Worm (Caenorhabditis elegans): ENCODE measurements around the gene ugt-10.

Gene ugt-10

DNA sequence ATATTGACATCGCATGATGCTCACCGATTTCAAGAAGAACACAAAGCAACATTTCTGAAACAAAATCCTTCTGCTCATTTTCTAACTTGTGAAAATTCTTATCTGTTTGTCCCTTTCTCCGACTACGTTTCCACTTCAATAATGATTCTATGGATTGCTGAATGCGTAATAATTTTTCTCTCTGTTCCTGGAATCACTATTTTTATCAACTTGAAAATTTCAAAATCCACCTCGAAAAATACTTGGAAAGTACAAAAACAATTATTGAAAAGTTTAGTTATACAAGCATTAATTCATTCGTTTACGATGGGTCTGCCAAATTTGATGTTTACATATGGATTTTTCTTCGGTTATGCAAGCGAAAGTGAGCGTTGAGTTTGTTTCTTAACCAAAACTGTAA, 22.1 kb upstream of the ugt-10 start, which contains the start of gene srh-22:
Gene srh-22 (plus strand): TSS at position 301 of the 400 bp plus-strand sequence.
- no peak for TF ChIP-seq egl-5 (tag; optimal IDR thresholded peaks at IDR 0.05)
- no peak for TF ChIP-seq egl-27 (tag; optimal IDR thresholded peaks at IDR 0.05)
- no peak for TF ChIP-seq ama-1 (optimal IDR thresholded peaks at IDR 0.05)
- no peak for TF ChIP-seq snpc-4 (tag; optimal IDR thresholded peaks at IDR 0.05)
- no peak for TF ChIP-seq mdl-1 (tag; optimal IDR thresholded peaks at IDR 0.05)
- no peak for TF ChIP-seq eor-1 (tag; optimal IDR thresholded peaks at IDR 0.05)
- no peak for TF ChIP-seq lin-39 (tag; optimal IDR thresholded peaks at IDR 0.05)

DNA sequence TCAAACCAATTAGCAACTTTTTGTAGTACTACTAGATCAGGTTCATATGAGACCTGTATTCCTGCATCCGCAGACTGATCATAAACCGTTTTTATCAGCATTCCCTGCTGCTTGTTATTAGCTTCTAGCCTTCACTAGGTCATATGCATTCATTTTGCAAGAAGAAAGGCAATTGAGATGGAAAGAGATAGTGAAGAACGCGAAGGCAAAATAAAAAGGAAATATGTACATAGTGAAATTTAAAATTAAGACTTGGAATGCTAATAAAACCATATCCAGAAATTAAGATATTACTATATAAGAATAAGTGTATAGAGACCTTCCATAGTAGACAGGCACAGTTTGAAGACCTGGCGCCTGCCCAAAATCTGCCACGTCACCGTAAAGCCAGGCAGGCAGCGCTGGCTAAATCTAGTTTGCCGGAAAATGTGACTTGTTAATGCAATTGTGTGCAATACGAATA, 20.8 kb upstream of the ugt-10 start, which contains the start of the genes C02E7.8 and srh-23:
Gene C02E7.8 (minus strand): TSS at position 101 of the 463 bp plus-strand sequence.
Gene srh-23 (plus strand): TSS at position 413 of the 463 bp plus-strand sequence.
- TF ChIP-seq ceh-16 (tag; optimal IDR thresholded peaks at IDR 0.05) (no peak), nhr-77 (tag; optimal IDR thresholded peaks at IDR 0.05) (no peak), nfya-1 (tag; optimal IDR thresholded peaks at IDR 0.05; ENCODE audit: insufficient read depth) (no peak)

DNA sequence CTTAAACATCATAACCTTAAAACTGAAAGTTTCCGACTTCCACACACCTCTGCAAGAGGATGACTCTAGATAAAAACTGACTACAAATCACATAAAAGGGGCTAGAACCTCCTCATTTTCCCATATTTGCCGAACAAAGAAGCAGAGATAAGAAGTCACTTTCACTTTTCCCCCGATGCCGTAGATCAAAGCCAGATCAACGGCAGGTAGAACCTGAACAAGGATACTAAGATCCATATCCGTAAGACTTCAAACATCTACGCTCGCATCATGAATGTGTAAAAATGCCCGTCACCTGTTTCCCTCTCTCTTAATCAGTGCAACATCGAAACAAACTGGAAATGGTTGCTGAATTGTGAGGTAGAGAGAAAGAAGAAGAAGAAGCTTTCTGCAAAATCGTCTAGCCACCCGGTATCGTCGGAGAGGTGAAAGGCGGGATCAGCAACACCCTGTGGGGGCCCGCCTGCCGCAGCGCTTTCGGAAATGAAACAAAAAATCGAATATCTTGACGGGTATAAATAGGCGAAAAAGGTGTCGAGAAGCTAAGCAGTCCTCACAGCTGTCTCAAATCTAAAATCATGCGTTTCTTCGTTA, 18.8 kb upstream of the ugt-10 start, which contains the start of gene C02E7.6:
Gene C02E7.6 (plus strand): TSS at position 544 of the 594 bp plus-strand sequence.
- no peak for TF ChIP-seq fos-1 (tag; optimal IDR thresholded peaks at IDR 0.05)
- TF ChIP-seq nhr-23 (tag; optimal IDR thresholded peaks at IDR 0.05), result peak; percentile 0
- TF ChIP-seq egl-5 (tag; optimal IDR thresholded peaks at IDR 0.05), result no peak
- peak; percentile 92 for TF ChIP-seq nhr-43 (tag; optimal IDR thresholded peaks at IDR 0.05; ENCODE audit: poor library complexity, severe bottlenecking)
- TF ChIP-seq elt-1 (tag; optimal IDR thresholded peaks at IDR 0.05), result peak; percentile 94
- peak; percentile 9 for TF ChIP-seq nfya-1 (tag; optimal IDR thresholded peaks at IDR 0.05; ENCODE audit: insufficient read depth)
- TF ChIP-seq ceh-28 (tag; optimal IDR thresholded peaks at IDR 0.05), result no peak
- peak in 1 of 3 experiments; percentile 22 for TF ChIP-seq elt-3 (tag; optimal IDR thresholded peaks at IDR 0.05)
- TF ChIP-seq nhr-25 (tag; optimal IDR thresholded peaks at IDR 0.05), result peak; percentile 97
- TF ChIP-seq daf-12 (tag; optimal IDR thresholded peaks at IDR 0.05), result no peak

DNA sequence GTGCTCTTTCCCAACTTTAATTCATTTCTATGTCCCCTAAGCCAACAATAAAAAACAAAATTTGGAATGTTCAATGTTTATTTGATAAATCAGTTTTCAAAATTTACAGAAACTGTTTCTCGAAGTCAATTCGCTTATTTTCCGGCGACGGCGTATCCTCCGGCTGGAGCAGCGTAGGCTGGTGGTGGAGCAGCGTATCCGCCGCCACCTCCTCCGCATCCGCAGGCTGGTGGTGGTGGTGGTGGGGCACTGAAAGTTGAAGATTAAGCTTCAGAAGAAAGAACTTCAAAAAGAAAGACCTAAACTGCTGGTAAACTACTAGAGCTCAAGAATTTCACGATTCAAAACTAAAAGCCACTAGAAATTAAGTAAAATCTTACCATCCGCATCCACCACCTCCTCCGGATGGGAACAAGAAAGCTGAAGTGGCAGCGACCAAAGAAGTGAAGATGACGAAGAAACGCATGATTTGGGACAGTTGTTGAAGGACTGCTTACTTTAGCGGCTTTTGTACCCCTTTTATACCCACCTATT, 18.2 kb upstream of the ugt-10 start, which contains the start of gene C02E7.7:
Gene C02E7.7 (minus strand): TSS at position 484 of the 534 bp plus-strand sequence.
- TF ChIP-seq mml-1 (tag; optimal IDR thresholded peaks at IDR 0.05) (no peak), ztf-4 (tag; optimal IDR thresholded peaks at IDR 0.05) (no peak), snpc-4 (tag; optimal IDR thresholded peaks at IDR 0.05) (no peak), lin-39 (tag; optimal IDR thresholded peaks at IDR 0.05) (no peak), lsy-12 (tag; optimal IDR thresholded peaks at IDR 0.05) (no peak), fkh-2 (tag; optimal IDR thresholded peaks at IDR 0.05) (no peak), lin-15B (tag; optimal IDR thresholded peaks at IDR 0.05) (no peak), ceh-28 (tag; optimal IDR thresholded peaks at IDR 0.05) (no peak), nhr-12 (tag; optimal IDR thresholded peaks at IDR 0.05) (no peak), jun-1 (tag; optimal IDR thresholded peaks at IDR 0.05) (no peak), ceh-9 (tag; optimal IDR thresholded peaks at IDR 0.05) (no peak), daf-12 (tag; optimal IDR thresholded peaks at IDR 0.05) (no peak)

DNA sequence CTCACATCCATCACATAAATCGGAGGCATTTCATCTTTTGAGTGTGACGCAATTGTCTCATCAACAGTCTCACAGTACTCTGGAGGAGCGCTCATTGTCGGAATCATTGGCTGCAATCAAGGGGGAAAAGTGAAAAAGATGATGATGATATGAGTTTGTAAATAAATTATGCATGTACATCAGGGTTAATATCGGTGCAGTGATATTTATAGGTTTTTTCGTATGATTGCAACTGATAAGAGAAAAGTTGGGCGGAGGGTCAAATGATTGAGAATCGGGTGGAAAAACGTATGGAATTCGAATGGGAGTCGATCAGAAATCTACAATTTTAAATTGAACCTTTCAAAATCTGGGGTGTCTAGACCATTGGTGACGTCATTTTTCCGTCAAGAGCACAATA, 15.0 kb upstream of the ugt-10 start, which contains the start of gene H23N18.6:
Gene H23N18.6 (minus strand): TSS at position 201 of the 400 bp plus-strand sequence.
- TF ChIP-seq elt-2 (tag; optimal IDR thresholded peaks at IDR 0.05) (peak; percentile 72), snpc-4 (tag; optimal IDR thresholded peaks at IDR 0.05) (no peak), nhr-12 (tag; optimal IDR thresholded peaks at IDR 0.05) (no peak), pqm-1 (tag; optimal IDR thresholded peaks at IDR 0.05) (peak; percentile 26)

DNA sequence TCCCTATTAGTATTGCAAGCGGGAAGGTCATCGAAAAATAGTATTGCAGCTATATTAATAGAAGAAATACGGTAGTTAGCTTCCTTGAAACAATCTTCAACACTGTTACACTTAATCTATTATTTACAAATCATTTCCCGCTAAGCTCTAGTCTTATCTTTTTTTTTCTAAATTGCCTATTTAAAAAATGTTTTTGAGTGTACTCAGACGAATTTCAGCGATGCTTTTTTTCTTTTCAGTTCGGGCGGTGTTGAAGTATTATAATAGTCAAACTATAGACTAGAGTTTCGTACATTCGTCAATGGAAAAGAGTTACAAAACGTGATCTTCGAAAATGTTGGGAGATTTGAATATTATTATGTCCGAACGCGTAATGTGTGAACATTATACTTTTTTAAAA, 13.9 kb upstream of the ugt-10 start:
- no peak for TF ChIP-seq nhr-67 (tag; optimal IDR thresholded peaks at IDR 0.05)
- TF ChIP-seq fkh-2 (tag; optimal IDR thresholded peaks at IDR 0.05), result no peak
- TF ChIP-seq fos-1 (tag; optimal IDR thresholded peaks at IDR 0.05), result no peak
- no peak for TF ChIP-seq daf-12 (tag; optimal IDR thresholded peaks at IDR 0.05)
- no peak for TF ChIP-seq nhr-11 (tag; optimal IDR thresholded peaks at IDR 0.05)
- TF ChIP-seq elt-2 (tag; optimal IDR thresholded peaks at IDR 0.05), result no peak
- TF ChIP-seq egl-27 (tag; optimal IDR thresholded peaks at IDR 0.05), result no peak
- no peak for TF ChIP-seq fkh-10 (GFP tag; optimal IDR thresholded peaks at IDR 0.05)
- no peak for TF ChIP-seq elt-1 (tag; optimal IDR thresholded peaks at IDR 0.05)
- TF ChIP-seq nhr-237 (tag; optimal IDR thresholded peaks at IDR 0.05), result no peak
- TF ChIP-seq lsy-12 (tag; optimal IDR thresholded peaks at IDR 0.05), result no peak

All from whole organism, L3 larva.